Worm (Caenorhabditis elegans): ENCODE measurements around the gene slc-25A18.1.

slc-25A18.1 gene

DNA sequence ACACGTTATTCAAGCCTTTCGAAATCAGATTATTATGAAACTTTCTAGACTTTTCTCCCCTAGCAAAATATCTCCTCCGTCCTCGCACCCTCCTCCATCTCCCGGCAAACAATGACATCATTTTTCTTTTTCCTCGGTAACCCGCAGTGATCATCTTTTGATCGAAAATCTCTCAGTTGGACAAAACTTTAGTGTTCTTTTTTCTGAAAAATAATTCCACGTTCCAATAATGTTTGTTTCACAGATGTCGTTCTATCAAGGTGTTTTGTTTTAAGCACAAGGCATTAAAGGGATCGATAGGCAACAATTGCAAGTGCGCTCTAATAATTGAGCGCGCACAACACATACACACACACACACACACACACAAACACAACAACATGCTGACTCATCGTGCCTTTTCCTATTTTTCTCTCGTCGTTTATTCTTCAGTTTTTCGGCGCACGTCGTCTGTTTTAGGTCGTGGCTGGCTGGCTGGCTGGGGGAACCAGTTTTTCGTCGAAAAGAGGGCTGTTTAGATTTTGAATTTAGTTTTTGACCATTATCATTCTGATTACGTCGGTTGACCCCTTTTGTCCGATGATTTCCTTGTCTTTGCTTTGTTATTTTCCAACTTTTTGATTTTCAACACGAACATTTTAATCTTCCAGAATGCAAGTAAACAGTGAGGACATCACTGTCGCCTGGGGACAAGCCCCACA, 28.1 kb downstream of the slc-25A18.1 start, which contains the start of gene F20D1.3:
F20D1.3 (plus strand) TSS at position 651 of the 701 bp plus-strand sequence.
- TF ChIP-seq pbrm-1 (GFP tag; IDR thresholded peaks at IDR 0.05), result 0 out of 2 replicates have a peak, but pooled peaks have one; percentile 15
- TF ChIP-seq lin-40 (tag; optimal IDR thresholded peaks at IDR 0.05), result peak; percentile 52
- TF ChIP-seq madf-6 (GFP tag; IDR thresholded peaks at IDR 0.05), result no peak
- TF ChIP-seq snpc-4 (GFP tag; optimal IDR thresholded peaks at IDR 0.05), result no peak
- TF ChIP-seq snpc-4 (tag; optimal IDR thresholded peaks at IDR 0.05), result peak in 1 of 4 experiments; percentile 25
- peak; percentile 66 for TF ChIP-seq somi-1 (GFP tag; optimal IDR thresholded peaks at IDR 0.05)
- TF ChIP-seq nfyb-1 (GFP tag; IDR thresholded peaks at IDR 0.05), result 0 out of 2 replicates have a peak, but pooled peaks have one; percentile 24
- TF ChIP-seq die-1 (tag; optimal IDR thresholded peaks at IDR 0.05), result peak; percentile 37
- TF ChIP-seq K12H6.12 (tag; optimal IDR thresholded peaks at IDR 0.05), result peak; percentile 73
- peak; percentile 40 for TF ChIP-seq nhr-80 (tag; optimal IDR thresholded peaks at IDR 0.05)
- TF ChIP-seq mxl-1 (tag; optimal IDR thresholded peaks at IDR 0.05), result no peak
- TF ChIP-seq mcd-1 (GFP tag; IDR thresholded peaks at IDR 0.05), result peak; percentile 43; the same call in 1 of the 2 replicates
- no peak for TF ChIP-seq snpc-1.3 (tag; optimal IDR thresholded peaks at IDR 0.05; ENCODE audit: insufficient read depth)
- 0 out of 2 replicates have a peak, but pooled peaks have one; percentile 9 for TF ChIP-seq egrh-3 (GFP tag; IDR thresholded peaks at IDR 0.05)
- no peak for TF ChIP-seq hlh-26 (GFP tag; conservative IDR thresholded peaks at IDR 0.05)
- 0 out of 2 replicates have a peak, but pooled peaks have one; percentile 40 for TF ChIP-seq hsf-1 (GFP tag; IDR thresholded peaks at IDR 0.05)
- 0 out of 2 replicates have a peak, but pooled peaks have one; percentile 19 for TF ChIP-seq attf-3 (GFP tag; conservative IDR thresholded peaks at IDR 0.05)
- no peak for TF ChIP-seq ets-4 (GFP tag; optimal IDR thresholded peaks at IDR 0.05)
- no peak; the same call in 1 of the 2 replicates for TF ChIP-seq cebp-1 (GFP tag; IDR thresholded peaks at IDR 0.05)
- TF ChIP-seq cebp-1 (tag; optimal IDR thresholded peaks at IDR 0.05), result peak; percentile 86
- TF ChIP-seq atf-7 (tag; optimal IDR thresholded peaks at IDR 0.05), result peak; percentile 90
- peak; percentile 68 for TF ChIP-seq attf-5 (GFP tag; optimal IDR thresholded peaks at IDR 0.05)

DNA sequence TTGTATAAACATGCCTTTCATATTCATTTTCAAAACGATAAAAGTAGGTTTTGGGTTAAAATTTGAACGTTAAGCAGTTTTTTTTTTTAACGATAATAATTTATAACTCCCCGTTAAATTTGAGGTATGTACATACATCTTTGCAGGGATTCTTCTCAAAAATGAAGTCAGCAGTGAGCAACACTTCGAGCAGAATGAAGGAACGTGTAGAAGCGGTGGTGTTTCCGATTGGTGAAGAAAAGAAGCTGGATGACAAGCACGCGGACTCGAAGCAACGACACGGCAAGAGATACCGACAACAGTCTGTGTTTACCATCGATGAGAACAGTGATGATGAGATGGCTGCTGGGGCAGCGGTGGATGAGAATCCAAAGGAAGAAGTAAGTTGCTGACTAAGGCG, 30.7 kb downstream of the slc-25A18.1 start:
- TF ChIP-seq hmg-1.2 (GFP tag; IDR thresholded peaks at IDR 0.05), result no peak
- no peak for TF ChIP-seq ekl-4 (GFP tag; IDR thresholded peaks at IDR 0.05)
- TF ChIP-seq F22D6.2 (tag; optimal IDR thresholded peaks at IDR 0.05), result no peak
- no peak for TF ChIP-seq K12H6.12 (tag; optimal IDR thresholded peaks at IDR 0.05)
- TF ChIP-seq F55B11.4 (tag; optimal IDR thresholded peaks at IDR 0.05; ENCODE audit: borderline replicate concordance, insufficient read depth), result no peak
- TF ChIP-seq him-1 (tag; optimal IDR thresholded peaks at IDR 0.05), result no peak
- no peak for TF ChIP-seq nhr-80 (tag; optimal IDR thresholded peaks at IDR 0.05)
- no peak for TF ChIP-seq ama-1 (optimal IDR thresholded peaks at IDR 0.05)
- no peak for TF ChIP-seq ama-1 (GFP tag; optimal IDR thresholded peaks at IDR 0.05)
- no peak for TF ChIP-seq egrh-3 (GFP tag; IDR thresholded peaks at IDR 0.05)
- no peak for TF ChIP-seq B0019.2 (GFP tag; conservative IDR thresholded peaks at IDR 0.05)
- TF ChIP-seq F49E8.2 (tag; optimal IDR thresholded peaks at IDR 0.05; ENCODE audit: insufficient read depth), result no peak
- no peak for TF ChIP-seq madf-8 (GFP tag; conservative IDR thresholded peaks at IDR 0.05)
- TF ChIP-seq sptf-2 (GFP tag; optimal IDR thresholded peaks at IDR 0.05), result no peak
- no peak for TF ChIP-seq Y67H2A.10 (GFP tag; conservative IDR thresholded peaks at IDR 0.05)
- no peak for TF ChIP-seq ceh-79 (tag; optimal IDR thresholded peaks at IDR 0.05)
- TF ChIP-seq F37B4.10 (GFP tag; IDR thresholded peaks at IDR 0.05), result no peak
- TF ChIP-seq madf-3 (GFP tag; IDR thresholded peaks at IDR 0.05), result no peak

Data from whole organism, young adult.